Worm (Caenorhabditis elegans) whole organism, L2 larva: Measurements from ENCODE around the gene T22B7.8.

ENCODE experiments used
- aly-2 ChIP-seq: fragments of 150-350 bp; optimal IDR thresholded peaks from 2 replicates; lab custom pipeline; 2014; ENCODE audit warnings: missing biosample characterization, missing genetic modification characterization
- egl-27 ChIP-seq: sonication (generic microtip); optimal IDR thresholded peaks from 3 replicates; lab custom pipeline; 2017; ENCODE audit warnings: missing biosample characterization, missing genetic modification reagents, missing genetic modification characterization
- mbf-1 ChIP-seq: sonication (generic microtip); optimal IDR thresholded peaks from 2 replicates; lab custom pipeline; 2017; ENCODE audit warnings: missing biosample characterization, missing genetic modification characterization
- nhr-77 ChIP-seq: fragments of 150-350 bp; optimal IDR thresholded peaks from 2 replicates; lab custom pipeline; 2014; ENCODE audit warnings: missing biosample characterization, missing genetic modification characterization

- no peak for TF ChIP-seq egl-27 (tag; lab: Kevin White, UChicago)
- no peak for TF ChIP-seq aly-2
- no peak for TF ChIP-seq mbf-1 (tag; lab: Kevin White, UChicago)
- no peak for TF ChIP-seq nhr-77 (tag; lab: Kevin White, UChicago)
These were observed 3.2 kb upstream of the T22B7.8 start for ce11 chrX:5628432-5628977.
